Fruit fly (Drosophila melanogaster): ENCODE results near the gene CaMKII.

- no peak for TF ChIP-seq usp (GFP tag; optimal IDR thresholded peaks at IDR 0.05)
- TF ChIP-seq CG8478 (optimal IDR thresholded peaks at IDR 0.05), result no peak
- no peak for TF ChIP-seq Dll (optimal IDR thresholded peaks at IDR 0.05)
- no peak for TF ChIP-seq psq (optimal IDR thresholded peaks at IDR 0.05)
- TF ChIP-seq EcR (GFP tag; optimal IDR thresholded peaks at IDR 0.05), result no peak
Measured at dm6 chr4:1025101-1025500, 28.4 kb downstream of the CaMKII start.

Data from whole organism.